Worm (Caenorhabditis elegans) whole organism, early embryonic: Measurements from ENCODE around the gene W09C2.10.

Source experiments
- B0310.2 ChIP-seq: sonication (generic microtip); optimal IDR thresholded peaks from 2 replicates; lab custom pipeline; 2016; ENCODE audit warnings: mild to moderate bottlenecking, missing genetic modification characterization, missing compliant biosample characterization
- F13C5.2 ChIP-seq: sonication (generic microtip); optimal IDR thresholded peaks from 2 replicates; lab custom pipeline; 2017; ENCODE audit warnings: mild to moderate bottlenecking, missing genetic modification characterization, inconsistent platforms, missing compliant biosample characterization
- aly-1 ChIP-seq: sonication (generic microtip); optimal IDR thresholded peaks from 2 replicates; lab custom pipeline; 2016; ENCODE audit warnings: missing genetic modification characterization, missing compliant biosample characterization
- ama-1 ChIP-seq: fragments of 150-350 bp; optimal IDR thresholded peaks from 2 replicates; lab custom pipeline; 2014
- ceh-13 ChIP-seq: fragments of 200-800 bp; sonication (Bioruptor generic); optimal IDR thresholded peaks from 2 replicates; lab custom pipeline; 2018; ENCODE audit warnings: mild to moderate bottlenecking, missing genetic modification characterization, missing compliant biosample characterization
- ceh-36 ChIP-seq: sonication (generic microtip); optimal IDR thresholded peaks from 2 replicates; lab custom pipeline; 2016; ENCODE audit warnings: missing genetic modification characterization, inconsistent platforms, missing compliant biosample characterization
- ets-7 ChIP-seq: sonication (generic microtip); optimal IDR thresholded peaks from 2 replicates; lab custom pipeline; 2016; ENCODE audit warnings: missing genotype, missing genetic modification characterization, missing compliant biosample characterization
- flt-1 ChIP-seq: fragments of 200-800 bp; sonication (Bioruptor generic); IDR thresholded peaks from 2 replicates; pipeline ENCODE4 v1.3.6; 2022; ENCODE audit warnings: missing genetic modification characterization, missing compliant biosample characterization
- hmbx-1 ChIP-seq: sonication (generic microtip); optimal IDR thresholded peaks from 2 replicates; lab custom pipeline; 2016; ENCODE audit warnings: mild to moderate bottlenecking, missing genetic modification characterization, missing compliant biosample characterization
- hmg-4 ChIP-seq: fragments of 200-800 bp; sonication (Bioruptor generic); optimal IDR thresholded peaks from 2 replicates; lab custom pipeline; 2018; ENCODE audit warnings: mild to moderate bottlenecking, missing genetic modification characterization, missing compliant biosample characterization
- hnd-1 ChIP-seq: sonication (generic microtip); optimal IDR thresholded peaks from 2 replicates; lab custom pipeline; 2016; ENCODE audit warnings: missing genetic modification characterization, missing compliant biosample characterization
- pes-1 ChIP-seq: fragments of 200-800 bp; sonication (Bioruptor generic); IDR thresholded peaks from 2 replicates; pipeline ENCODE4 v1.3.6; 2022; ENCODE audit warnings: missing genetic modification reagents, missing genetic modification characterization, missing compliant biosample characterization
- scrt-1 ChIP-seq: fragments of 200-800 bp; sonication (Bioruptor generic); IDR thresholded peaks from 2 replicates; pipeline ENCODE4 v1.3.6; 2022; ENCODE audit warnings: missing genetic modification characterization, missing compliant biosample characterization
- sea-1 ChIP-seq: fragments of 200-800 bp; sonication (Bioruptor generic); conservative IDR thresholded peaks from 2 replicates; pipeline ENCODE4 v1.3.6; 2022; ENCODE audit warnings: missing genetic modification characterization, missing compliant biosample characterization
- tbx-11 ChIP-seq: fragments of 200-800 bp; sonication (Bioruptor generic); IDR thresholded peaks from 2 replicates; pipeline ENCODE4 v1.3.6; 2022; ENCODE audit warnings: missing genetic modification characterization, missing compliant biosample characterization
- tbx-37 ChIP-seq: fragments of 200-800 bp; sonication (Bioruptor generic); conservative IDR thresholded peaks from 2 replicates; pipeline ENCODE4 v1.3.6; 2022; ENCODE audit warnings: missing genetic modification reagents, missing genetic modification characterization, missing compliant biosample characterization
- tra-4 ChIP-seq: sonication (generic microtip); optimal IDR thresholded peaks from 2 replicates; lab custom pipeline; 2017; ENCODE audit warnings: missing genetic modification characterization, missing compliant biosample characterization

The W09C2.10 gene

DNA sequence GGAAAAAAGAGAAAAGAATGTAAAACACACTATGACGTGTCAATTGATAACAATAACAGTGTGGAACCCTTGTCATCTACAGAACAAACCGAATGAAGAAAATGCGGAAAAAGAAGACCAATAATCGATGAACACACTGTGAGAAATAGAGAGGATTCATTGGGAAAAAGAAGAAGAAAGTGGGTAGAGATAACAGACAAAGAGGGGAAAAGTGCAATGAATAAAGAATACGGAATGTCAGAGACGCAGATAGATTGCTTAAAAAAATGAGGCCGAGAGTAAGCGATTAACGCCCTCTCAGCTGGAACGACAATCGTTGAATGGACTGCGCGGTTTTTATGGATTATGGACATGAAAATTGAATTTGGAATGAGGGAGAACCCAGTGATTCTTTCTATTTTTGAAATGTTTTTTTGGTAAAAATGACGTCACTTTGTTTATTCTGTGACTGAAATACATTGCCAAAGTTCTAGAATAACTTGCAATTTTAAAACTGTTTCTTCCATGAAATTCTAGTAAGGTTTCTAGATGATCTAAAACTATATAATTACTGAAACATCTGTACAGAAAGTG lies 23.0 kb upstream of the W09C2.10 start, which contains the start of gene amph-1:
Gene amph-1 (minus strand): TSS at position 85 of the 573 bp plus-strand sequence.
- TF ChIP-seq hmbx-1 (tag; lab: Kevin White, UChicago) (no peak), F13C5.2 (peak; percentile 1)

DNA sequence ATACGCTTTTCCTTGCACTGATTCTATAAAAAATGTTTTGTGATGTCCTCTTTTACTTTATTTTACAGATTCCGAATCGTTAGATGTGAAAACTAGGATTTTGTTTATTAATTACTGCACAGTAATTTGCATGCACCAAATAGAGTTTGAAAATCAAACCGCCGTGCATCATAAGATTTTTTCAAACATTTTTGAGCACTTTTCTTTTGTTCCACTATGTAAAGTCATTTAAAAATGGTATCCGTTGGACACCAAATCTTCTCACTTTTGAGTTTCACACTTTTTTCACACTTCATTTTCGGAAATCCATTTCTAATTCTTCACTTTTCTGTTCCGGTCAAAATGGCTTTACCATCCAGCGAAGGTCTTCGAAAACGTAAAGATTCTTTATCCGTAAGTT lies 18.3 kb upstream of the W09C2.10 start, which contains the start of gene degl-2:
Gene degl-2 (plus strand): TSS at position 301 of the 400 bp plus-strand sequence.
- TF ChIP-seq hnd-1 (tag; lab: Kevin White, UChicago) (no peak), F13C5.2 (no peak), hmbx-1 (tag; lab: Kevin White, UChicago) (no peak), sea-1 (no peak), B0310.2 (tag; lab: Kevin White, UChicago) (no peak), aly-1 (tag; lab: Kevin White, UChicago) (no peak), ceh-13 (GFP tag; lab: Kevin White, UChicago) (no peak), ama-1 (no peak), scrt-1 (GFP tag; lab: Robert Waterston, UW) (no peak), ets-7 (tag; lab: Kevin White, UChicago) (no peak), tra-4 (tag; lab: Kevin White, UChicago) (no peak), hmg-4 (GFP tag; lab: Kevin White, UChicago) (no peak), flt-1 (GFP tag; lab: Robert Waterston, UW) (no peak), pes-1 (GFP tag; lab: Robert Waterston, UW) (no peak), ceh-36 (no peak), tbx-11 (no peak), tbx-37 (GFP tag; lab: Robert Waterston, UW) (no peak)

- TF ChIP-seq aly-1 (tag; lab: Kevin White, UChicago) (no peak), flt-1 (GFP tag; lab: Robert Waterston, UW) (no peak), tbx-11 (no peak), B0310.2 (tag; lab: Kevin White, UChicago) (no peak), ets-7 (tag; lab: Kevin White, UChicago) (no peak), tra-4 (tag; lab: Kevin White, UChicago) (no peak), pes-1 (GFP tag; lab: Robert Waterston, UW) (no peak), tbx-37 (GFP tag; lab: Robert Waterston, UW) (no peak), ceh-36 (no peak), hmbx-1 (tag; lab: Kevin White, UChicago) (no peak), ceh-13 (GFP tag; lab: Kevin White, UChicago) (no peak), F13C5.2 (no peak), scrt-1 (GFP tag; lab: Robert Waterston, UW) (no peak), sea-1 (no peak), ama-1 (no peak), hnd-1 (tag; lab: Kevin White, UChicago) (no peak), hmg-4 (GFP tag; lab: Kevin White, UChicago) (no peak)
Observed at ce11 chrIV:9641925-9642324, 17.0 kb upstream of the W09C2.10 start, which contains the start of gene del-2. Gene del-2 (minus strand): TSS chrIV:9642025.

ce11 chrIV:9634848-9635247 lies 10.0 kb upstream of the W09C2.10 start, which contains the start of gene mca-1:
Gene mca-1 (minus strand): TSS chrIV:9634948.
- TF ChIP-seq tra-4 (tag; lab: Kevin White, UChicago): no peak
- no peak for TF ChIP-seq B0310.2 (tag; lab: Kevin White, UChicago)
- no peak for TF ChIP-seq scrt-1 (GFP tag; lab: Robert Waterston, UW)
- no peak for TF ChIP-seq ama-1
- TF ChIP-seq flt-1 (GFP tag; lab: Robert Waterston, UW): no peak
- TF ChIP-seq hmg-4 (GFP tag; lab: Kevin White, UChicago): no peak
- TF ChIP-seq aly-1 (tag; lab: Kevin White, UChicago): no peak
- TF ChIP-seq pes-1 (GFP tag; lab: Robert Waterston, UW): no peak

DNA sequence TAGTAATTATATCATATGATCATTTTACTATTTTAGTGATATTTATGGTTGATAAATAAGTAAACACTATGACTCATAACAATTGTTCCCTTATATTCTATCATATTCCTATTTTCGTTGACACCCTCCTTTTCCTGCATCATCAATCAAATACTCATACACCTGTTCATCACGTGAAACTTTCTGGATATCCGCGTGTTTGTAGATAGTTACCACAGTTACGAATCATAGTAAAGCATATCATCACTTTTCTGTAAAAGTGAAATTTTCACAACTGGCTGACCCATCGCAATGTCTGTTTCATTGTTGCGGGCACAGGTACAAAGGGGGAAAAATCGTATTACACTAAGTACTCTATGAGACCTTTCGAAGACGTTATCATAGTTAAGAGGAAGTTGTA lies 9.0 kb upstream of the W09C2.10 start:
- TF ChIP-seq hmg-4 (GFP tag; lab: Kevin White, UChicago) (no peak), sea-1 (no peak), tbx-37 (GFP tag; lab: Robert Waterston, UW) (no peak)

DNA sequence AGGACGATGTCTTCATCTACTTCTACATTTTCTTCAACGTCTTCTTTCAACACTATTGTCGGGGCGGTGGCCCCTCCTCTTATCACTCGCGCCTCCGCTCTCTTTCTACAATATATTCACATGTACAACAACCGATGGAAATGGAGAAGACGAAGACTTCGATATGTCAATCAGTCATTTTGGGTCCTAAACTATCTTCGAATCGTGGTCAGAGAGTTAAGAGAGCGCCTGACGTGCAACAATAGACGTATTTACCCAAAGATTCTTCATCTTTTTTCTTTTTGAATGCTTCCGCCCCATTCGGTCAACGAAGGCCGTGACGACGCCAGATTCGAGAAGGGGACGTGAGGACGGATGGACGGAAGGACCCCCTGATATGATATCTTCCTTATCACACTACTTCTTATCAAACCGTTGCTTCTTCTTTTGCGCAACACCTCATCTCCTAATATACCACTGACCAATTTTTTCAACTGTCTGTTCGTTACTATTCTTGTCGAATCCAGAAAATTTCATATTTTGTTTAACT lies 8.2 kb upstream of the W09C2.10 start:
- no peak for TF ChIP-seq ama-1

- TF ChIP-seq tbx-11 (no peak), ceh-13 (GFP tag; lab: Kevin White, UChicago) (no peak), scrt-1 (GFP tag; lab: Robert Waterston, UW) (no peak), tbx-37 (GFP tag; lab: Robert Waterston, UW) (no peak), pes-1 (GFP tag; lab: Robert Waterston, UW) (no peak), flt-1 (GFP tag; lab: Robert Waterston, UW) (no peak), sea-1 (no peak), hmg-4 (GFP tag; lab: Kevin White, UChicago) (no peak), hnd-1 (tag; lab: Kevin White, UChicago) (no peak), tra-4 (tag; lab: Kevin White, UChicago) (no peak), ets-7 (tag; lab: Kevin White, UChicago) (no peak), ceh-36 (no peak), aly-1 (tag; lab: Kevin White, UChicago) (no peak), hmbx-1 (tag; lab: Kevin White, UChicago) (no peak), ama-1 (no peak), B0310.2 (tag; lab: Kevin White, UChicago) (no peak), F13C5.2 (no peak)
Observed at ce11 chrIV:9632094-9632493, 7.2 kb upstream of the W09C2.10 start.

DNA sequence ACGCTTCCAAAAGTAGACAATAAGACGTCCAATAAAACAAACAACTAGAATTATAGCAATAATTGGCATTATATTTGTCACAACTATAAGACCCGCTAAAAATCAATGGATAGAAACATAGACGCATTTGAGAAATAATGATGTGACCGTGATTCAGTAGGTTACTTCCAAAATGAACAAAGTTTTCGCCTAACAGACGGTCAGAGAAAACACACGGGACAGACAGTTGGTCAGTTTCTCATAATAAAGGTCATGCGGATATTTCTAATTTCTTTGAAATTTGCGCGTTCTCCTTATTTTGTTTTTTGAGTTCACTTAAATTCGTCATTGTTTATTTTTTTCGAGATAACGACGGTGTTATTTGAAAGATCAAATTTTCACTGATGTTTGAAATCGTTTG lies 6.7 kb upstream of the W09C2.10 start:
- TF ChIP-seq tbx-11 (no peak), tbx-37 (GFP tag; lab: Robert Waterston, UW) (no peak), B0310.2 (tag; lab: Kevin White, UChicago) (no peak), tra-4 (tag; lab: Kevin White, UChicago) (no peak), aly-1 (tag; lab: Kevin White, UChicago) (no peak), scrt-1 (GFP tag; lab: Robert Waterston, UW) (no peak), ceh-13 (GFP tag; lab: Kevin White, UChicago) (no peak), pes-1 (GFP tag; lab: Robert Waterston, UW) (no peak), sea-1 (no peak), flt-1 (GFP tag; lab: Robert Waterston, UW) (no peak)
